Fruit fly (Drosophila melanogaster): ENCODE results near the gene Hsp23.

Hsp23 gene

DNA sequence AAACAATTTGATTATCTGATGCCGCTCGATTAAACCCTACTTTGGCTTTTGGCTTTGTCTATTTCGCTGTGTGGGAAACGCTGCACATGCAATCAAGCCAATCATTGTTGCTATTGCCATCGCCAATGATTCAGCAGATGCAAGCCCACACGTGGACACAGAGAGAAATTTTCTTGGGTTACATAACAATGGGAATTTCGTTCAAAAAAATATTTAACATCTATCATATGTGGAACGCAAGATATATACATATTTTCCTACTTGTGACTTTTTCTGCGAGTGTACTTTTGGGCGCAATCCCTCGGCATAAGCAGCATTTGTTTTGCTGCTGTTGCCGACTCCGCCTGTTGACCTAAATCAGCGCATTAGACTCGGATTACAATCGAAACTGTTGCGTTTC, 37.6 kb downstream of the Hsp23 start (continued):
- TF ChIP-seq CG6854 (GFP tag; optimal IDR thresholded peaks at IDR 0.05) = no peak
- peak; percentile 58 for TF ChIP-seq CG11902 (GFP tag; optimal IDR thresholded peaks at IDR 0.05)
- peak; percentile 91 for TF ChIP-seq eg (GFP tag; IDR thresholded peaks at IDR 0.05)
- TF ChIP-seq CG4318 (GFP tag; optimal IDR thresholded peaks at IDR 0.05) = peak; percentile 45
- TF ChIP-seq net (GFP tag; optimal IDR thresholded peaks at IDR 0.05) = peak; percentile 44
- peak; percentile 67 for TF ChIP-seq CG6276 (GFP tag; optimal IDR thresholded peaks at IDR 0.05)
- peak; percentile 87 for TF ChIP-seq Eip78C (GFP tag)
- TF ChIP-seq Ets21C (GFP tag; optimal IDR thresholded peaks at IDR 0.05) = no peak
- TF ChIP-seq CG6163 (GFP tag; IDR thresholded peaks at IDR 0.05) = peak; percentile 85
- TF ChIP-seq fd85E (GFP tag; optimal IDR thresholded peaks at IDR 0.05) = no peak
- peak; percentile 77 for TF ChIP-seq cyc (GFP tag; optimal IDR thresholded peaks at IDR 0.05)
- peak; percentile 30 for TF ChIP-seq CG8319 (GFP tag; optimal IDR thresholded peaks at IDR 0.05)
- TF ChIP-seq Eip93F (GFP tag; optimal IDR thresholded peaks at IDR 0.05) = no peak
- TF ChIP-seq Blimp-1 (GFP tag; optimal IDR thresholded peaks at IDR 0.05) = no peak
- peak; percentile 63 for TF ChIP-seq CG32006 (GFP tag; optimal IDR thresholded peaks at IDR 0.05)
- TF ChIP-seq CG8119 (GFP tag; IDR thresholded peaks at IDR 0.05) = peak; percentile 81
- no peak for TF ChIP-seq vri (GFP tag; optimal IDR thresholded peaks at IDR 0.05)
- TF ChIP-seq fkh (GFP tag; optimal IDR thresholded peaks at IDR 0.05) = no peak
- TF ChIP-seq Gug (GFP tag; IDR thresholded peaks at IDR 0.05) = peak; percentile 74
- TF ChIP-seq CG16779 (tag; optimal IDR thresholded peaks at IDR 0.05) = no peak
- TF ChIP-seq Ets96B (tag; optimal IDR thresholded peaks at IDR 0.05) = peak; percentile 43
- peak; percentile 63 for TF ChIP-seq pdm3 (GFP tag; optimal IDR thresholded peaks at IDR 0.05)
- peak; percentile 67 for TF ChIP-seq Sox102F (GFP tag; optimal IDR thresholded peaks at IDR 0.05)
- peak; percentile 70 for TF ChIP-seq CG31627 (GFP tag; optimal IDR thresholded peaks at IDR 0.05)
- no peak for TF ChIP-seq CG1621 (tag; optimal IDR thresholded peaks at IDR 0.05)
- peak; percentile 63 for TF ChIP-seq CG34406 (GFP tag; optimal IDR thresholded peaks at IDR 0.05)
- peak; percentile 3 for TF ChIP-seq esn (GFP tag; optimal IDR thresholded peaks at IDR 0.05)

DNA sequence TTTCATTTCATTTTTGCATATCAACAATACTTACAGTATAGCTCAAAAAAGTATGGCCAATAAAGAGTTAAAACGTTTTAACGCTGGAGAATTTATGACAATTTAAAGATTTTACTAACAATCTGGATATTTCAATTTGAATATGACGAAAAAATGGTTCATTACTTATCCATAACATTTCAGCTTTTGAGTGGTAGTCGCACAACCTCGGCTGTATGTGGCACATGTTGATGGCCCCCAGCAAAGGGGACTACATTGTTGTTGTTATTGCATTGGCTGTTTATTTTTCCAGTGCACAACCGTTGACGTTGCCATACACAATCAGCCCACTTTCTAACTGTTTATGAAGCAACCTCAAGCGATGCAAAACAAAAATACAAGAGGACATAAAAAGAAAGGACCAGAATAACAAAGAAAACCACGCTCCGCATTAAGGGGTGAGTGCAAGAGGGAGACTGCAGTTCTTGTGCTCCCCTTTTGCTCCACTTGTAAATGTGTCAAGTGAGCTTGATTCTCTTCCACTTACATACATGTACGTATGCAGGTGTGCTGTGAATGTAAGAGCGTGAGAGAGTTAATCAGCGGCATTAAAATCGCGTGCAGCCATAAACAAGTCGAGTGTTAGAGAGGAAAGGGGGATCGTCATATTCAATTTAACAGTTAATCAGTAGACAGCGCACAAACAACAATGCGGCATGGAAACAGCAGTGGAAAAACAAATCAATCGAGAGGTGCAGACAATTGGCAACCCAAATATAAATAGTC, 38.6 kb downstream of the Hsp23 start:
- peak; percentile 97 for TF ChIP-seq CG34406 (GFP tag; optimal IDR thresholded peaks at IDR 0.05)
- peak; percentile 95 for TF ChIP-seq CG1621 (tag; optimal IDR thresholded peaks at IDR 0.05)
- TF ChIP-seq spab (GFP tag; optimal IDR thresholded peaks at IDR 0.05) = peak; percentile 93
- TF ChIP-seq fkh (GFP tag; optimal IDR thresholded peaks at IDR 0.05) = no peak
- peak; percentile 97 for TF ChIP-seq CG8632 (GFP tag; optimal IDR thresholded peaks at IDR 0.05)
- TF ChIP-seq CG11762 (GFP tag; optimal IDR thresholded peaks at IDR 0.05; ENCODE audit: insufficient read depth) = peak; percentile 95
- TF ChIP-seq fd59A (GFP tag; optimal IDR thresholded peaks at IDR 0.05) = peak; percentile 95
- TF ChIP-seq CG6163 (GFP tag; IDR thresholded peaks at IDR 0.05) = peak; percentile 97
- peak; percentile 88 for TF ChIP-seq Eip93F (GFP tag; optimal IDR thresholded peaks at IDR 0.05)
- TF ChIP-seq CG15336 (GFP tag; IDR thresholded peaks at IDR 0.05) = peak; percentile 98
- TF ChIP-seq cyc (GFP tag; optimal IDR thresholded peaks at IDR 0.05) = peak; percentile 97
- TF ChIP-seq CG31627 (GFP tag; optimal IDR thresholded peaks at IDR 0.05) = peak; percentile 97
- peak; percentile 95 for TF ChIP-seq OdsH (GFP tag; optimal IDR thresholded peaks at IDR 0.05)
- peak; percentile 88 for TF ChIP-seq CG4318 (GFP tag; optimal IDR thresholded peaks at IDR 0.05)
- peak; percentile 91 for TF ChIP-seq salr (GFP tag; optimal IDR thresholded peaks at IDR 0.05)
- TF ChIP-seq esn (GFP tag; optimal IDR thresholded peaks at IDR 0.05) = peak; percentile 99
- TF ChIP-seq CG11294 (GFP tag; IDR thresholded peaks at IDR 0.05) = peak; percentile 88
- peak; percentile 98 for TF ChIP-seq Met (GFP tag; optimal IDR thresholded peaks at IDR 0.05)
- peak; percentile 98 for TF ChIP-seq CG8119 (GFP tag; IDR thresholded peaks at IDR 0.05)
- peak; percentile 96 for TF ChIP-seq Hr39 (GFP tag; optimal IDR thresholded peaks at IDR 0.05)
- TF ChIP-seq svp (GFP tag) = peak; percentile 99
- TF ChIP-seq Ets21C (GFP tag; optimal IDR thresholded peaks at IDR 0.05) = peak; percentile 95
- TF ChIP-seq Sox15 (GFP tag; optimal IDR thresholded peaks at IDR 0.05) = peak; percentile 92
- TF ChIP-seq Eip78C (GFP tag) = peak; percentile 99
- peak; percentile 98 for TF ChIP-seq Sox14 (GFP tag; optimal IDR thresholded peaks at IDR 0.05)
- TF ChIP-seq CG32006 (GFP tag; optimal IDR thresholded peaks at IDR 0.05) = peak; percentile 95
- TF ChIP-seq CG7368 (GFP tag; optimal IDR thresholded peaks at IDR 0.05) = peak; percentile 96
- peak; percentile 95 for TF ChIP-seq Hr4 (GFP tag; optimal IDR thresholded peaks at IDR 0.05)
- TF ChIP-seq CG6854 (GFP tag; optimal IDR thresholded peaks at IDR 0.05) = peak; percentile 96
- peak; percentile 94 for TF ChIP-seq CG9139 (GFP tag; optimal IDR thresholded peaks at IDR 0.05)
- TF ChIP-seq Eip75B (GFP tag; optimal IDR thresholded peaks at IDR 0.05) = peak; percentile 99
- TF ChIP-seq topi (GFP tag; optimal IDR thresholded peaks at IDR 0.05) = peak; percentile 98
- peak; percentile 97 for TF ChIP-seq CG8319 (GFP tag; optimal IDR thresholded peaks at IDR 0.05)
- TF ChIP-seq fd85E (GFP tag; optimal IDR thresholded peaks at IDR 0.05) = peak; percentile 87
- peak; percentile 96 for TF ChIP-seq CG3919 (GFP tag; optimal IDR thresholded peaks at IDR 0.05)
- peak; percentile 84 for TF ChIP-seq Lpt (GFP tag; optimal IDR thresholded peaks at IDR 0.05)
